Worm (Caenorhabditis elegans): ENCODE measurements around the gene C29F7.2.
"Not testable (repeated sequence)": the region's sequence is repeated elsewhere in the genome, so short reads cannot be mapped to it uniquely, and the experiment has no call there.

The C29F7.2 gene

ce11 chrX:13423340-13423739 is 7.5 kb downstream of the C29F7.2 start, which contains the start of gene fkh-3:
Gene fkh-3 (minus strand): TSS chrX:13423440.
- TF ChIP-seq nhr-102 (tag; optimal IDR thresholded peaks at IDR 0.05) (no peak), vab-7 (GFP tag; IDR thresholded peaks at IDR 0.05) (no peak), unc-130 (GFP tag; optimal IDR thresholded peaks at IDR 0.05) (no peak), aha-1 (tag) (peak; percentile 27), snpc-4 (tag; optimal IDR thresholded peaks at IDR 0.05) (no peak), pqm-1 (tag; optimal IDR thresholded peaks at IDR 0.05) (no peak), duxl-1 (tag; optimal IDR thresholded peaks at IDR 0.05; ENCODE audit: poor library complexity) (no peak), nhr-11 (tag; optimal IDR thresholded peaks at IDR 0.05) (no peak), egl-43 (GFP tag; IDR thresholded peaks at IDR 0.05) (no peak)

- TF ChIP-seq nhr-237 (tag; optimal IDR thresholded peaks at IDR 0.05); mdt-29 (GFP tag; IDR thresholded peaks at IDR 0.05); ceh-32 (tag; optimal IDR thresholded peaks at IDR 0.05; ENCODE audit: poor library complexity): not testable (repeated sequence)
These were observed 12.9 kb downstream of the C29F7.2 start, which contains the start of gene fkh-4 for ce11 chrX:13428755-13429154. Gene fkh-4 (minus strand): TSS chrX:13428855.

- not testable (repeated sequence) for TF ChIP-seq snpc-4 (tag; optimal IDR thresholded peaks at IDR 0.05); nhr-48 (tag; optimal IDR thresholded peaks at IDR 0.05); aha-1 (tag)
These were observed 15.5 kb downstream of the C29F7.2 start, which contains the start of gene C29F7.10 for ce11 chrX:13431388-13431787. Gene C29F7.10 (minus strand): TSS chrX:13431488.

- TF ChIP-seq zfp-2 (tag; optimal IDR thresholded peaks at IDR 0.05) = no peak
- TF ChIP-seq Y105C5A.15 (GFP tag; IDR thresholded peaks at IDR 0.05) = no peak
- no peak for TF ChIP-seq daf-8 (GFP tag; IDR thresholded peaks at IDR 0.05)
- no peak for TF ChIP-seq nhr-42 (GFP tag; IDR thresholded peaks at IDR 0.05)
- TF ChIP-seq dve-1 (tag; optimal IDR thresholded peaks at IDR 0.05; ENCODE audit: insufficient read depth) = no peak
- no peak for TF ChIP-seq unc-39 (tag; optimal IDR thresholded peaks at IDR 0.05)
- no peak for TF ChIP-seq zip-2 (tag; optimal IDR thresholded peaks at IDR 0.05)
- no peak for TF ChIP-seq zip-11 (GFP tag; IDR thresholded peaks at IDR 0.05)
- no peak for TF ChIP-seq nhr-25 (tag; optimal IDR thresholded peaks at IDR 0.05; ENCODE audit: borderline replicate concordance, insufficient read depth)
- TF ChIP-seq saeg-2 (GFP tag; IDR thresholded peaks at IDR 0.05) = no peak
- no peak for TF ChIP-seq tag-97 (GFP tag; IDR thresholded peaks at IDR 0.05)
- TF ChIP-seq ceh-20 (GFP tag; IDR thresholded peaks at IDR 0.05) = no peak
- TF ChIP-seq lin-29 (GFP tag; IDR thresholded peaks at IDR 0.05) = no peak
- TF ChIP-seq skn-1 (tag; optimal IDR thresholded peaks at IDR 0.05) = no peak
- no peak for TF ChIP-seq nhr-111 (GFP tag; optimal IDR thresholded peaks at IDR 0.05)
These were observed 19.2 kb downstream of the C29F7.2 start for ce11 chrX:13435116-13435515.

ce11 chrX:13435790-13436472 is 20.1 kb downstream of the C29F7.2 start, which contains the start of gene jmjd-3.3:
Gene jmjd-3.3 (plus strand): TSS chrX:13436422.
- TF ChIP-seq daf-16 (GFP tag; optimal IDR thresholded peaks at IDR 0.05) (no peak), daf-16 (tag; optimal IDR thresholded peaks at IDR 0.05) (peak; percentile 0), nhr-28 (tag; optimal IDR thresholded peaks at IDR 0.05) (no peak), ZK337.2 (GFP tag; IDR thresholded peaks at IDR 0.05) (0 out of 2 replicates have a peak, but pooled peaks have one; percentile 2)

- TF ChIP-seq nhr-76 (tag; optimal IDR thresholded peaks at IDR 0.05) (no peak), ceh-20 (GFP tag; IDR thresholded peaks at IDR 0.05) (peak; percentile 62; the same call in 1 of the 2 replicates), nhr-11 (tag; optimal IDR thresholded peaks at IDR 0.05) (no peak), lim-7 (GFP tag; IDR thresholded peaks at IDR 0.05) (peak; percentile 63), fkh-10 (GFP tag; optimal IDR thresholded peaks at IDR 0.05) (peak; percentile 32), zip-2 (tag; optimal IDR thresholded peaks at IDR 0.05) (peak; percentile 23), lsy-2 (tag; optimal IDR thresholded peaks at IDR 0.05) (no peak), mxl-3 (GFP tag; optimal IDR thresholded peaks at IDR 0.05) (peak; percentile 38), hlh-11 (tag; optimal IDR thresholded peaks at IDR 0.05) (peak; percentile 47), lir-3 (tag; optimal IDR thresholded peaks at IDR 0.05) (no peak), hif-1 (tag; optimal IDR thresholded peaks at IDR 0.05) (no peak), hlh-30 (tag; optimal IDR thresholded peaks at IDR 0.05; ENCODE audit: insufficient read depth) (peak; percentile 70), snpc-1.2 (GFP tag; IDR thresholded peaks at IDR 0.05) (peak; percentile 81)
These were observed 26.6 kb downstream of the C29F7.2 start for ce11 chrX:13442446-13442845.

Measured in whole organism, L4 larva.